Fruit fly (Drosophila melanogaster): ENCODE data around the gene CG45122.

Gene CG45122

dm6 chr3R:13078263-13078662 is 34.3 kb downstream of the CG45122 start (continued):
- no peak for TF ChIP-seq Fer3 (tag; optimal IDR thresholded peaks at IDR 0.05)
- TF ChIP-seq cato (GFP tag; optimal IDR thresholded peaks at IDR 0.05; ENCODE audit: borderline replicate concordance): no peak
- no peak for TF ChIP-seq CG3995 (GFP tag; optimal IDR thresholded peaks at IDR 0.05)
- TF ChIP-seq CG10565 (GFP tag; optimal IDR thresholded peaks at IDR 0.05): no peak
- no peak for TF ChIP-seq CG11398 (GFP tag; optimal IDR thresholded peaks at IDR 0.05)
- TF ChIP-seq jumu (GFP tag; optimal IDR thresholded peaks at IDR 0.05): no peak
- no peak for TF ChIP-seq ac (GFP tag; optimal IDR thresholded peaks at IDR 0.05)
- no peak for TF ChIP-seq BtbVII (GFP tag; optimal IDR thresholded peaks at IDR 0.05)
- no peak for TF ChIP-seq CG6272 (GFP tag; IDR thresholded peaks at IDR 0.05)
- no peak for TF ChIP-seq CG6689 (GFP tag; IDR thresholded peaks at IDR 0.05)
- no peak for TF ChIP-seq Max (GFP tag; optimal IDR thresholded peaks at IDR 0.05)
- no peak for TF ChIP-seq CG6791 (GFP tag; IDR thresholded peaks at IDR 0.05; ENCODE audit: partially characterized antibody)
- TF ChIP-seq CG4282 (GFP tag; optimal IDR thresholded peaks at IDR 0.05): no peak
- TF ChIP-seq Dfd (GFP tag; optimal IDR thresholded peaks at IDR 0.05): no peak
- no peak for TF ChIP-seq CG12104 (GFP tag; optimal IDR thresholded peaks at IDR 0.05)
- no peak for TF ChIP-seq sqz (GFP tag; optimal IDR thresholded peaks at IDR 0.05)
- no peak for TF ChIP-seq CG15011 (GFP tag; optimal IDR thresholded peaks at IDR 0.05)
- TF ChIP-seq CG16863 (GFP tag; optimal IDR thresholded peaks at IDR 0.05): no peak
- no peak for TF ChIP-seq CG3726 (GFP tag; IDR thresholded peaks at IDR 0.05)
- peak; percentile 40 for TF ChIP-seq PHDP (tag; optimal IDR thresholded peaks at IDR 0.05)
- no peak for TF ChIP-seq ash1 (GFP tag; optimal IDR thresholded peaks at IDR 0.05)
- no peak for TF ChIP-seq ro (GFP tag; IDR thresholded peaks at IDR 0.05)
- TF ChIP-seq CG32772 (GFP tag; IDR thresholded peaks at IDR 0.05): no peak; the same call in 1 of the 2 replicates
- TF ChIP-seq btn (GFP tag; optimal IDR thresholded peaks at IDR 0.05): no peak
- TF ChIP-seq oc (tag; optimal IDR thresholded peaks at IDR 0.05): no peak
- TF ChIP-seq Fer1 (GFP tag; optimal IDR thresholded peaks at IDR 0.05): no peak
- TF ChIP-seq pan (optimal IDR thresholded peaks at IDR 0.05): no peak
- TF ChIP-seq pan (GFP tag; optimal IDR thresholded peaks at IDR 0.05 in 1 of 2, IDR thresholded peaks at IDR 0.05 in 1 of 2): no peak
- no peak for TF ChIP-seq nau (GFP tag; optimal IDR thresholded peaks at IDR 0.05)
- no peak for TF ChIP-seq tna (GFP tag; IDR thresholded peaks at IDR 0.05; ENCODE audit: partially characterized antibody)
- TF ChIP-seq crp (GFP tag; optimal IDR thresholded peaks at IDR 0.05): no peak
- no peak for TF ChIP-seq CG10959 (GFP tag; IDR thresholded peaks at IDR 0.05)
- no peak for TF ChIP-seq pros (GFP tag; optimal IDR thresholded peaks at IDR 0.05)
- TF ChIP-seq schlank (tag; optimal IDR thresholded peaks at IDR 0.05): no peak
- no peak for TF ChIP-seq E2f1 (GFP tag; IDR thresholded peaks at IDR 0.05)
- peak; percentile 91 for TF ChIP-seq Med (GFP tag)
- no peak for TF ChIP-seq kni (GFP tag; optimal IDR thresholded peaks at IDR 0.05)
- no peak for TF ChIP-seq Xrp1 (GFP tag; IDR thresholded peaks at IDR 0.05)
- no peak for TF ChIP-seq CG3407 (GFP tag; optimal IDR thresholded peaks at IDR 0.05)
- peak; percentile 2 for TF ChIP-seq Hr3 (GFP tag; optimal IDR thresholded peaks at IDR 0.05)
- TF ChIP-seq CG10209 (GFP tag; optimal IDR thresholded peaks at IDR 0.05): peak; percentile 4
- TF ChIP-seq h (optimal IDR thresholded peaks at IDR 0.05): no peak
- no peak for TF ChIP-seq shn (GFP tag; optimal IDR thresholded peaks at IDR 0.05)
- TF ChIP-seq CG10147 (GFP tag; optimal IDR thresholded peaks at IDR 0.05): no peak
- TF ChIP-seq CG9932 (GFP tag; IDR thresholded peaks at IDR 0.05): peak; percentile 63
- no peak for TF ChIP-seq CG8924 (tag; optimal IDR thresholded peaks at IDR 0.05)
- TF ChIP-seq sc (optimal IDR thresholded peaks at IDR 0.05): no peak
- no peak for TF ChIP-seq sc (GFP tag; optimal IDR thresholded peaks at IDR 0.05)
- no peak for TF ChIP-seq CG12236 (GFP tag; optimal IDR thresholded peaks at IDR 0.05)
- no peak for TF ChIP-seq aop (GFP tag; IDR thresholded peaks at IDR 0.05)
- TF ChIP-seq Hsf (GFP tag; optimal IDR thresholded peaks at IDR 0.05): peak; percentile 48
- TF ChIP-seq cad (GFP tag; optimal IDR thresholded peaks at IDR 0.05): no peak
- TF ChIP-seq Sry-δ (GFP tag; optimal IDR thresholded peaks at IDR 0.05): no peak
